Worm (Caenorhabditis elegans) whole organism, L4 larva: ENCODE data around the gene dod-24.

Source experiments
- F49E8.2 ChIP-seq: sonication (generic microtip); optimal IDR thresholded peaks from 2 replicates; lab custom pipeline; 2016; ENCODE audit warnings: missing compliant biosample characterization, mild to moderate bottlenecking, missing genetic modification characterization, borderline replicate concordance
- ama-1 ChIP-seq: fragments of 150-350 bp; optimal IDR thresholded peaks from 2 replicates; lab custom pipeline; 2014; ENCODE audit warnings: inconsistent platforms, mixed read lengths
- fos-1 ChIP-seq: fragments of 150-350 bp; optimal IDR thresholded peaks from 2 replicates; lab custom pipeline; 2014; ENCODE audit warnings: missing biosample characterization, missing genetic modification characterization
- jun-1 ChIP-seq: fragments of 150-350 bp; optimal IDR thresholded peaks from 2 replicates; lab custom pipeline; 2014; ENCODE audit warnings: missing biosample characterization, missing genetic modification reagents, missing genetic modification characterization
- nhr-237 ChIP-seq: sonication (generic microtip); optimal IDR thresholded peaks from 2 replicates; lab custom pipeline; 2017; ENCODE audit warnings: missing biosample characterization, missing genetic modification characterization
- unc-39 ChIP-seq: sonication (generic microtip); optimal IDR thresholded peaks from 2 replicates; lab custom pipeline; 2017; ENCODE audit warnings: missing biosample characterization, missing genetic modification characterization
- unc-62 ChIP-seq, 3 experiments: fragments of 150-350 bp in 1 of 3; sonication (generic microtip); optimal IDR thresholded peaks in 2 of 3; peaks in 1 of 3; 1 replicate in 1 of 3; 2 replicates in 2 of 3; lab custom pipeline; 2014 to 2017; ENCODE audit warnings: missing biosample characterization in 3 of 3, missing genetic modification characterization in 3 of 3, missing genetic modification reagents in 3 of 3, missing genotype in 1 of 3
- zfp-3 ChIP-seq: fragments of 200-800 bp; sonication (Bioruptor generic); conservative IDR thresholded peaks from 2 replicates; pipeline ENCODE4 v1.3.6; 2022; ENCODE audit warnings: missing genetic modification reagents, missing genetic modification characterization, missing compliant biosample characterization
- zip-11 ChIP-seq: fragments of 200-800 bp; sonication (Bioruptor generic); IDR thresholded peaks from 2 replicates; pipeline ENCODE4 v1.3.6; 2022; ENCODE audit warnings: missing genetic modification characterization, missing compliant biosample characterization

- TF ChIP-seq nhr-237 (tag; lab: Kevin White, UChicago) (no peak), zfp-3 (GFP tag; lab: Robert Waterston, UW) (no peak), jun-1 (tag; lab: Kevin White, UChicago) (no peak), unc-62 (GFP tag; optimal IDR thresholded peaks at IDR 0.05 in 1 of 2; lab: Kevin White, UChicago) (no peak), unc-62 (tag; optimal IDR thresholded peaks at IDR 0.05; lab: Kevin White, UChicago) (no peak), fos-1 (tag; lab: Kevin White, UChicago) (no peak), F49E8.2 (no peak), unc-39 (tag; lab: Kevin White, UChicago) (no peak), ama-1 (lab: Kevin White, UChicago) (no peak), zip-11 (no peak)
Observed at ce11 chrIV:12890445-12890844, 50.7 kb downstream of the dod-24 start, which contains the start of gene K08D8.6.
